Fruit fly (Drosophila melanogaster) whole organism, adult: ENCODE results near the gene btd.
A peak's percentile ranks its signal among the peaks of the same experiment; 100 is the strongest.

Source experiments
- CG11617 ChIP-seq: fragments of 200-800 bp; sonication (Bioruptor generic); optimal IDR thresholded peaks from 2 replicates; lab custom pipeline; 2017; ENCODE audit warnings: mild to moderate bottlenecking, missing biosample characterization, missing genetic modification reagents, missing genetic modification characterization
- CG12768 ChIP-seq: fragments of 200-800 bp; sonication (Bioruptor generic); optimal IDR thresholded peaks from 2 replicates; lab custom pipeline; 2017; ENCODE audit warnings: missing biosample characterization, missing genetic modification characterization, mild to moderate bottlenecking, moderate library complexity, missing genetic modification reagents
- CG14711 ChIP-seq: fragments of 200-800 bp; sonication (Bioruptor generic); optimal IDR thresholded peaks from 2 replicates; lab custom pipeline; 2018; ENCODE audit warnings: missing biosample characterization, mild to moderate bottlenecking, missing genetic modification characterization, moderate library complexity
- CG1620 ChIP-seq: fragments of 200-800 bp; sonication (Bioruptor generic); optimal IDR thresholded peaks from 2 replicates; lab custom pipeline; 2016; ENCODE audit warnings: missing biosample characterization, missing genetic modification characterization
- CG33017 ChIP-seq: fragments of 200-800 bp; sonication (Bioruptor generic); optimal IDR thresholded peaks from 2 replicates; lab custom pipeline; 2018; ENCODE audit warnings: missing biosample characterization, mild to moderate bottlenecking, missing genetic modification characterization, moderate library complexity
- CG5204 ChIP-seq: fragments of 200-800 bp; sonication (Bioruptor generic); optimal IDR thresholded peaks from 2 replicates; lab custom pipeline; 2016; ENCODE audit warnings: missing biosample characterization, missing genetic modification characterization
- CG7045 ChIP-seq: fragments of 200-800 bp; sonication (Bioruptor generic); optimal IDR thresholded peaks from 2 replicates; lab custom pipeline; 2017; ENCODE audit warnings: missing biosample characterization, mild to moderate bottlenecking, missing genetic modification characterization
- CG7101 ChIP-seq: fragments of 200-800 bp; sonication (Bioruptor generic); optimal IDR thresholded peaks from 2 replicates; lab custom pipeline; 2018; ENCODE audit warnings: missing biosample characterization, mild to moderate bottlenecking, missing genetic modification characterization, moderate library complexity
- Clk ChIP-seq: fragments of 200-800 bp; sonication (Bioruptor generic); optimal IDR thresholded peaks from 2 replicates; lab custom pipeline; 2017; ENCODE audit warnings: missing biosample characterization, missing genetic modification characterization
- Crg-1 ChIP-seq: fragments of 200-800 bp; sonication (Bioruptor generic); optimal IDR thresholded peaks from 2 replicates; lab custom pipeline; 2016; ENCODE audit warnings: missing biosample characterization, missing genetic modification characterization
- Hr96 ChIP-seq: fragments of 200-800 bp; sonication (Bioruptor generic); optimal IDR thresholded peaks from 2 replicates; lab custom pipeline; 2016; ENCODE audit warnings: missing biosample characterization, missing genetic modification characterization
- Mnt ChIP-seq: fragments of 200-800 bp; sonication (Bioruptor generic); optimal IDR thresholded peaks from 2 replicates; lab custom pipeline; 2016; ENCODE audit warnings: missing biosample characterization, mild to moderate bottlenecking, missing genetic modification characterization
- bab1 ChIP-seq: fragments of 200-800 bp; sonication (Bioruptor generic); optimal IDR thresholded peaks from 3 replicates; lab custom pipeline; 2019; ENCODE audit warnings: missing biosample characterization, mild to moderate bottlenecking, missing genetic modification characterization, moderate library complexity
- cic ChIP-seq: fragments of 200-800 bp; sonication (Bioruptor generic); optimal IDR thresholded peaks from 2 replicates; lab custom pipeline; 2017; ENCODE audit warnings: missing biosample characterization, mild to moderate bottlenecking, missing genetic modification characterization, moderate library complexity
- cnc ChIP-seq, 2 experiments: fragments of >200 bp; optimal IDR thresholded peaks; 2 replicates each; lab custom pipeline; 2017
- kay ChIP-seq: fragments of 200-800 bp; sonication (Bioruptor generic); peaks from one replicate; lab custom pipeline; 2016; ENCODE audit warnings: missing biosample characterization, missing genetic modification characterization, borderline replicate concordance
- ovo ChIP-seq: fragments of 200-800 bp; sonication (Bioruptor generic); optimal IDR thresholded peaks from 2 replicates; lab custom pipeline; 2016; ENCODE audit warnings: missing biosample characterization, missing genetic modification characterization
- pad ChIP-seq: fragments of 200-800 bp; sonication (Bioruptor generic); optimal IDR thresholded peaks from 3 replicates; lab custom pipeline; 2017; ENCODE audit warnings: missing biosample characterization, missing genetic modification characterization, mild to moderate bottlenecking, moderate library complexity, missing genetic modification reagents
- tj ChIP-seq: fragments of 200-800 bp; sonication (Bioruptor generic); optimal IDR thresholded peaks from 3 replicates; lab custom pipeline; 2017; ENCODE audit warnings: missing biosample characterization, mild to moderate bottlenecking, missing genetic modification characterization, moderate library complexity
- toe ChIP-seq: fragments of 200-800 bp; sonication (Bioruptor generic); optimal IDR thresholded peaks from 2 replicates; lab custom pipeline; 2016; ENCODE audit warnings: missing biosample characterization, missing genetic modification characterization

Gene btd

DNA sequence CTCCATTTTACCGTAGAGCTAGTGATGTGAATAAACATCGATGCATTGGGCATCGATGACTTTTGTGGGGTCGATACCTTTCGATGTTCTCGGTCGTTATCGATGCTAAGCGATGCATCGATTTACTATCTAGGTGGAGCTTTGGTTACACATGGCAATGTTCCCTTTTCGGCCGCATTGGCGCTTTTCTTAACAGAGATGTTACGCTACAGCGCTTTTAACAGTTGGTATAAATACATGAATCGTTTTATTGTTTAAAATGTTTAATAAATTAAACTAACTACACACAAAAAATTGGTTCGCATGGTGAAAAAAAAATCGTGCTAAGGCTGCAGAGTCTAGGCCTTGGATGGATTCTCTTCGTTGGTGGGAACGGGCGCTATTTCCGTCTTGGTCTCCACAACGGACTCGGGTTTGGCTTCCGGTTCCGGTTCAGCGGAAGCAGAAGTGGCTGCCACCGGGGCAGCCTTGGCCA lies 35.1 kb upstream of the btd start, which contains the start of gene Ptpmeg2:
Ptpmeg2 (minus strand) TSS at position 281 of the 475 bp plus-strand sequence.
- peak; percentile 75 for TF ChIP-seq Crg-1 (GFP tag; lab: Kevin White, UChicago)
- peak; percentile 69 for TF ChIP-seq Hr96 (GFP tag; lab: Kevin White, UChicago)
- peak; percentile 54 for TF ChIP-seq pad (GFP tag; lab: Kevin White, UChicago)
- TF ChIP-seq CG7101 = peak; percentile 66
- no peak for TF ChIP-seq Clk (GFP tag; lab: Kevin White, UChicago)
- TF ChIP-seq Mnt (GFP tag; lab: Kevin White, UChicago) = peak; percentile 75
- TF ChIP-seq CG1620 = peak; percentile 73
- peak; percentile 8 for TF ChIP-seq CG33017 (tag; lab: Kevin White, UChicago)
- peak; percentile 57 for TF ChIP-seq CG14711 (tag; lab: Kevin White, UChicago)
- TF ChIP-seq CG5204 (GFP tag; lab: Kevin White, UChicago) = peak; percentile 13
- TF ChIP-seq CG11617 (GFP tag; lab: Kevin White, UChicago) = peak; percentile 15
- TF ChIP-seq tj (GFP tag; lab: Kevin White, UChicago) = peak; percentile 21
- TF ChIP-seq bab1 (GFP tag; lab: Kevin White, UChicago) = peak; percentile 86
- TF ChIP-seq CG12768 = no peak
- peak; percentile 62 for TF ChIP-seq ovo (GFP tag; lab: Kevin White, UChicago)
- TF ChIP-seq cnc (optimal IDR thresholded peaks at IDR 0.05; lab: Kevin White, UChicago) = no peak
- TF ChIP-seq cic (GFP tag; lab: Kevin White, UChicago) = peak; percentile 2
- no peak for TF ChIP-seq kay (GFP tag; lab: Kevin White, UChicago)
- TF ChIP-seq CG7045 (GFP tag; lab: Kevin White, UChicago) = no peak
- TF ChIP-seq toe = peak; percentile 27

DNA sequence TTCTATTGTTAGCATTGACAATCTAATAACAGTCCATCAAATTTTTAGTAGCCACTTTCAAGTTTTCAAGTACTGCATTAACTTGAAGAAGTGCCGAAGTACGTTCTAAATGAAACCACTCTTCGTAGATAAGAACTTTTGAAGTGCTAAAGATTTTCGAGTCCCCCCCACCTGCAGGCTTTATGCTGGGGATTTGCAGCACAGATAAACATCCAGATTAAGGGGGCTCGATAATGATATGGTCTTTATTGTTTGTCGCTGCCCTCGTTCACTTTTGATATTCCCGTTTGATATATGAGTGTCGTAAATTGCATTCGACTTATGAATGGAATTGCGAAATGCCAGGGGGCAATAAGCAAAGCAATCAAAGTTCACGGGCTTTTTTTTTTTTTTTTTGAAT lies 32.5 kb upstream of the btd start:
- TF ChIP-seq ovo (GFP tag; lab: Kevin White, UChicago) (no peak), CG11617 (GFP tag; lab: Kevin White, UChicago) (no peak), toe (no peak), CG5204 (GFP tag; lab: Kevin White, UChicago) (no peak), tj (GFP tag; lab: Kevin White, UChicago) (no peak), CG14711 (tag; lab: Kevin White, UChicago) (no peak), CG1620 (no peak), Crg-1 (GFP tag; lab: Kevin White, UChicago) (no peak), CG33017 (tag; lab: Kevin White, UChicago) (no peak), CG7101 (no peak), bab1 (GFP tag; lab: Kevin White, UChicago) (no peak), CG7045 (GFP tag; lab: Kevin White, UChicago) (no peak), Clk (GFP tag; lab: Kevin White, UChicago) (no peak), CG12768 (no peak), cnc (optimal IDR thresholded peaks at IDR 0.05; lab: Kevin White, UChicago) (no peak), cic (GFP tag; lab: Kevin White, UChicago) (no peak)

DNA sequence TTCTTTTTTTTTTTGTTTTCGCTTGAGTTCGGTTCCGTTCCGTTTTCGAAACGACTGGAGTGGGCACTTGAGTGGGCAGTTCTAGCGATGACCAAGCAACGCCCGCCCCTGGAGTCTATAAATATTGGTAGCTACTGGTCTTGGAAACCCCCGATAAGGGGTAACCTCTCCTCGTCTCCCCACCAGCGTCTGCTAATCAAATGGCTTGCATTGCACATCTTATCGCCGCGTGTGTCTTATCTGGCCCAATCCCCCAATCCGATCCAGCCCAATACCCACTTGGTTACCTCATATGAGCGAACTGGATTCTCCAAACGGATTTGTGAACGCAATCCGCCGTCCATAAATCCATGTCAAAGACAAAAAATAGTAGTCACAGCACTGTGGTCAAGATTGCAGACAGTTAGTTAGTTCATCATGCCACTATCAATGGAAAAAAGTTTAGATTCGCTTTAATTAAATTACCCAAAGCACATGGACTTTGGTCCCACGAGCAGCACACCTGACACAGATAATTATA lies 31.1 kb upstream of the btd start, which contains the start of gene CG3106:
CG3106 (minus strand) TSS at position 107 of the 520 bp plus-strand sequence.
- TF ChIP-seq cnc (optimal IDR thresholded peaks at IDR 0.05; lab: Kevin White, UChicago) = no peak

DNA sequence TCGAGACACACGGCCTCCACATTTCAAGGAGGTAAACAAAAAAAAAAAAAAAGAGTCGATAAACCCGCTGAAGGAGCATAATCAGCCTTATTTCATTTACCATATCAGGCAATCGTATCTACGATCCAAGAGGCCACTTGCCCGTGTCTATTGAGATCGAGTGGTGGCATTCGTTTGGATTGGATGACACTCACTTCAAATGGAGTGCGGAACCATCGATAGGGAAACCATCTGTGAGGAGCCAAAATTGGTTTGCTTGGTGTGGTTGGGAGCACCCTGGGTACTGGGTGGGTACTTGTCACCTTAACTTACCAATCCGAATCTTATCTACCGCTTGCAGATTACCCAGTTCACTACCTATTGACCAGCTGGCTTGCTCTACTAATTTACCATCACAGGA lies 30.3 kb upstream of the btd start:
- TF ChIP-seq pad (GFP tag; lab: Kevin White, UChicago) = no peak
- TF ChIP-seq Crg-1 (GFP tag; lab: Kevin White, UChicago) = no peak

DNA sequence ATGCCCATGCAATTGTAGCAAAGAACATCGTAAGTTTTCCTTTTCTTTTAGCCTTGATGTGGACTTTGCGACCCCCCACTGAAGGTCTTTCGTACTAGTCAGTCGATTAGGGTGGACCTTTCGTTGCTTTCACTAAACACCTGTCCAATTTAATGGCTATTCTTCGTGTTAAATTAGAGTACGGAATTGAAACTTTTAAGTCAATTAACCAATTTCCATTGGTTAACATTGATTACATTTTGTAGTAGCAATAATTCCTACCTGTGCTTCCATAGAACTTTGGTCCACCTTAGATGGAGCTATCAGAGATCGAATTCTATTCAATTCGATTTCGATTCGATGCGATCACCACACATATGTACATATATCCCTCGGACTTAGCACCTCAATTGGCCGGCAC lies 29.6 kb upstream of the btd start:
- no peak for TF ChIP-seq kay (GFP tag; lab: Kevin White, UChicago)
- TF ChIP-seq CG12768 = no peak
- TF ChIP-seq pad (GFP tag; lab: Kevin White, UChicago) = no peak
- peak; percentile 10 for TF ChIP-seq tj (GFP tag; lab: Kevin White, UChicago)
- TF ChIP-seq CG11617 (GFP tag; lab: Kevin White, UChicago) = peak; percentile 38
- TF ChIP-seq Clk (GFP tag; lab: Kevin White, UChicago) = no peak
- TF ChIP-seq Crg-1 (GFP tag; lab: Kevin White, UChicago) = no peak
- no peak for TF ChIP-seq cic (GFP tag; lab: Kevin White, UChicago)
- TF ChIP-seq ovo (GFP tag; lab: Kevin White, UChicago) = no peak
- TF ChIP-seq Mnt (GFP tag; lab: Kevin White, UChicago) = no peak
- TF ChIP-seq CG33017 (tag; lab: Kevin White, UChicago) = peak; percentile 4
- TF ChIP-seq CG14711 (tag; lab: Kevin White, UChicago) = peak; percentile 58
- no peak for TF ChIP-seq CG5204 (GFP tag; lab: Kevin White, UChicago)
- no peak for TF ChIP-seq Hr96 (GFP tag; lab: Kevin White, UChicago)
- peak; percentile 57 for TF ChIP-seq CG7101
- TF ChIP-seq CG7045 (GFP tag; lab: Kevin White, UChicago) = no peak

DNA sequence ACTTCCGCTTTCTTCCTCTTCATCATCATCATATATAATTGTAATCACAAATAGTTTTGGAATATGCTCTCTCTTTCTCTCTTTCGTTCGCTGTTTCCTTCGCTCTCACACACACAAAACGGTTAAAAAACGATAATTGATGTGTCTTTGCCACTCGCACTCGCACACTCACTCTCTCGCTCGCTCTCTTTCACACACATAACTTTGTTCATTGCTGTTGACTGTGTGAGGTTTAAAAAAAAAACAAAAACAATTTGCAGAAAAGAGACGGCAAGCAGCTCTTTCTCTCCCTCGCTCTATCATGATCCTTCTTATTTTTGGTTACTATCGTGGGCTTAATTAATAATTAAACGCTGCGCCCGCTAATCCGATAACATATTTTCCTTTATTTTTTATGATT lies 27.5 kb upstream of the btd start:
- peak; percentile 54 for TF ChIP-seq kay (GFP tag; lab: Kevin White, UChicago)
- no peak for TF ChIP-seq cnc (optimal IDR thresholded peaks at IDR 0.05; lab: Kevin White, UChicago)
- TF ChIP-seq CG33017 (tag; lab: Kevin White, UChicago) = no peak
- TF ChIP-seq bab1 (GFP tag; lab: Kevin White, UChicago) = no peak
- no peak for TF ChIP-seq pad (GFP tag; lab: Kevin White, UChicago)
